Fruit fly (Drosophila melanogaster): ENCODE results near the gene Mob2.

- TF ChIP-seq mld (GFP tag; IDR thresholded peaks at IDR 0.05; ENCODE audit: partially characterized antibody): no peak
- no peak for TF ChIP-seq Dip3 (GFP tag; optimal IDR thresholded peaks at IDR 0.05)
- no peak for TF ChIP-seq CG6854 (GFP tag; optimal IDR thresholded peaks at IDR 0.05)
- TF ChIP-seq CG12391 (tag; optimal IDR thresholded peaks at IDR 0.05): peak; percentile 19
- no peak for TF ChIP-seq Dek (tag; optimal IDR thresholded peaks at IDR 0.05)
- TF ChIP-seq Ada2b (GFP tag; IDR thresholded peaks at IDR 0.05): peak; percentile 72
- TF ChIP-seq dm (GFP tag; optimal IDR thresholded peaks at IDR 0.05): no peak
- TF ChIP-seq CG3407 (GFP tag; optimal IDR thresholded peaks at IDR 0.05): no peak
- TF ChIP-seq CG17361 (GFP tag; IDR thresholded peaks at IDR 0.05): 0 out of 3 replicates have a peak, but pooled peaks have one; percentile 15
- no peak for TF ChIP-seq disco-r (GFP tag; optimal IDR thresholded peaks at IDR 0.05)
Observed at dm6 chr3L:11536132-11536531, 25.9 kb downstream of the Mob2 start.

All from whole organism, embryonic.